Worm (Caenorhabditis elegans) whole organism, L1 larva: Measurements from ENCODE around the gene Y51H7C.1.

Experiments
- C16A3.4 ChIP-seq: fragments of 150-350 bp; optimal IDR thresholded peaks from 2 replicates; lab custom pipeline; 2014; ENCODE audit warnings: missing biosample characterization, missing genetic modification characterization
- Y116A8C.19 ChIP-seq: sonication (generic microtip); optimal IDR thresholded peaks from 2 replicates; lab custom pipeline; 2016; ENCODE audit warnings: missing compliant biosample characterization, missing genetic modification characterization, borderline replicate concordance
- alr-1 ChIP-seq: fragments of 200-800 bp; sonication (Bioruptor generic); optimal IDR thresholded peaks from 2 replicates; lab custom pipeline; 2018; ENCODE audit warnings: borderline replicate concordance, mild to moderate bottlenecking, missing genetic modification characterization, missing compliant biosample characterization
- aly-2 ChIP-seq: fragments of 150-350 bp; optimal IDR thresholded peaks from 2 replicates; lab custom pipeline; 2014; ENCODE audit warnings: missing biosample characterization, missing genetic modification characterization
- ama-1 ChIP-seq: fragments of 150-350 bp; optimal IDR thresholded peaks from 2 replicates; lab custom pipeline; 2014
- blmp-1 ChIP-seq: fragments of 150-350 bp; optimal IDR thresholded peaks from 2 replicates; lab custom pipeline; 2014; ENCODE audit warnings: missing biosample characterization, missing genetic modification characterization
- ceh-63 ChIP-seq: fragments of 200-800 bp; sonication (Bioruptor generic); optimal IDR thresholded peaks from 2 replicates; lab custom pipeline; 2018; ENCODE audit warnings: mild to moderate bottlenecking, missing genetic modification characterization, missing compliant biosample characterization
- ceh-8 ChIP-seq: fragments of 200-800 bp; sonication (Bioruptor generic); optimal IDR thresholded peaks from 2 replicates; lab custom pipeline; 2018; ENCODE audit warnings: mild to moderate bottlenecking, missing genetic modification characterization, moderate library complexity, missing compliant biosample characterization
- ceh-88 ChIP-seq: fragments of 200-800 bp; sonication (Bioruptor generic); IDR thresholded peaks from 2 replicates; pipeline ENCODE4 v1.3.6; 2022; ENCODE audit warnings: missing genetic modification characterization, missing compliant biosample characterization
- ceh-90 ChIP-seq: sonication (generic microtip); optimal IDR thresholded peaks from 2 replicates; lab custom pipeline; 2016; ENCODE audit warnings: missing genetic modification characterization, missing compliant biosample characterization
- ces-1 ChIP-seq: fragments of 150-350 bp; optimal IDR thresholded peaks from 2 replicates; lab custom pipeline; 2014; ENCODE audit warnings: missing biosample characterization, missing genetic modification reagents, missing genetic modification characterization
- dpl-1 ChIP-seq, 3 experiments: fragments of 150-350 bp in 2 of 3; sonication (generic microtip) in 1 of 3; optimal IDR thresholded peaks; 2 replicates each; lab custom pipeline; 2014 to 2017; ENCODE audit warnings: missing biosample characterization in 3 of 3, missing genetic modification characterization in 3 of 3, missing genetic modification reagents in 3 of 3
- efl-1 ChIP-seq, 4 experiments: fragments of 150-350 bp; optimal IDR thresholded peaks in 3 of 4; peaks in 1 of 4; 1 replicate in 1 of 4; 2 replicates in 3 of 4; lab custom pipeline; 2014; ENCODE audit warnings: missing biosample characterization in 2 of 4, missing genetic modification characterization in 2 of 4, missing genetic modification reagents in 2 of 4
- elt-3 ChIP-seq, 6 experiments: fragments of 150-350 bp in 1 of 6; sonication (generic microtip); optimal IDR thresholded peaks; 2 replicates each; lab custom pipeline; 2017 to 2018; ENCODE audit warnings: missing biosample characterization in 6 of 6, missing genetic modification characterization in 6 of 6, inconsistent platforms in 1 of 6
- ets-5 ChIP-seq: fragments of 200-800 bp; sonication (Bioruptor generic); IDR thresholded peaks from 2 replicates; pipeline ENCODE4 v1.3.6; 2022; ENCODE audit warnings: missing genetic modification characterization, missing compliant biosample characterization
- fkh-10 ChIP-seq: sonication (generic microtip); optimal IDR thresholded peaks from 2 replicates; lab custom pipeline; 2017; ENCODE audit warnings: missing biosample characterization, missing genetic modification reagents, missing genetic modification characterization
- fos-1 ChIP-seq: fragments of 150-350 bp; optimal IDR thresholded peaks from 2 replicates; lab custom pipeline; 2014; ENCODE audit warnings: missing biosample characterization, missing genetic modification characterization
- hlh-17 ChIP-seq: fragments of 200-800 bp; sonication (Bioruptor generic); optimal IDR thresholded peaks from 2 replicates; lab custom pipeline; 2018; ENCODE audit warnings: missing genetic modification characterization, mild to moderate bottlenecking, missing compliant biosample characterization, moderate library complexity, borderline replicate concordance
- hpl-2 ChIP-seq: fragments of 150-350 bp; optimal IDR thresholded peaks from 2 replicates; lab custom pipeline; 2014; ENCODE audit warnings: missing biosample characterization, missing genetic modification reagents, missing genetic modification characterization
- irx-1 ChIP-seq: sonication (generic microtip); optimal IDR thresholded peaks from 2 replicates; lab custom pipeline; 2016; ENCODE audit warnings: missing genetic modification characterization, missing compliant biosample characterization
- isw-1 ChIP-seq: fragments of 200-800 bp; sonication (Bioruptor generic); IDR thresholded peaks from 2 replicates; pipeline ENCODE4 v1.3.6; 2022; ENCODE audit warnings: missing genetic modification characterization, missing compliant biosample characterization
- lin-15B ChIP-seq: fragments of 150-350 bp; sonication (generic microtip); optimal IDR thresholded peaks from 3 replicates; lab custom pipeline; 2014; ENCODE audit warnings: missing biosample characterization, missing genetic modification characterization
- lin-39 ChIP-seq: fragments of 150-350 bp; optimal IDR thresholded peaks from 2 replicates; lab custom pipeline; 2014; ENCODE audit warnings: missing biosample characterization, missing genetic modification reagents, missing genetic modification characterization
- lir-3 ChIP-seq: sonication (generic microtip); optimal IDR thresholded peaks from 2 replicates; lab custom pipeline; 2016; ENCODE audit warnings: mild to moderate bottlenecking, missing genetic modification characterization, moderate library complexity, missing compliant biosample characterization; ENCODE audit not compliant: poor library complexity
- lsy-2 ChIP-seq, 2 experiments: fragments of 150-350 bp; optimal IDR thresholded peaks; 2 replicates each; lab custom pipeline; 2014; ENCODE audit warnings: missing biosample characterization in 2 of 2, missing genetic modification characterization in 2 of 2
- mab-9 ChIP-seq: fragments of 200-800 bp; sonication (Bioruptor generic); IDR thresholded peaks from 2 replicates; pipeline ENCODE4 v1.3.6; 2022; ENCODE audit warnings: missing genetic modification reagents, missing genetic modification characterization, missing compliant biosample characterization
- mep-1 ChIP-seq: fragments of 150-350 bp; optimal IDR thresholded peaks from 2 replicates; lab custom pipeline; 2014; ENCODE audit warnings: missing biosample characterization, missing genetic modification characterization
- nhr-11 ChIP-seq: fragments of 150-350 bp; optimal IDR thresholded peaks from 2 replicates; lab custom pipeline; 2014; ENCODE audit warnings: missing biosample characterization, missing genetic modification characterization
- nhr-20 ChIP-seq: sonication (generic microtip); optimal IDR thresholded peaks from 2 replicates; lab custom pipeline; 2016; ENCODE audit warnings: mild to moderate bottlenecking, missing genetic modification characterization, missing compliant biosample characterization
- nhr-90 ChIP-seq: sonication (generic microtip); optimal IDR thresholded peaks from 2 replicates; lab custom pipeline; 2016; ENCODE audit warnings: mild to moderate bottlenecking, missing genetic modification characterization, missing compliant biosample characterization; ENCODE audit not compliant: poor library complexity
- pag-3 ChIP-seq: sonication (generic microtip); optimal IDR thresholded peaks from 2 replicates; lab custom pipeline; 2017; ENCODE audit warnings: missing genetic modification characterization, mild to moderate bottlenecking, missing compliant biosample characterization, antibody characterized with exemption, borderline replicate concordance; ENCODE audit not compliant: insufficient read depth
- pax-3 ChIP-seq: fragments of 200-800 bp; sonication (Bioruptor generic); optimal IDR thresholded peaks from 2 replicates; lab custom pipeline; 2018; ENCODE audit warnings: mild to moderate bottlenecking, missing genetic modification characterization, moderate library complexity, missing compliant biosample characterization
- rnt-1 ChIP-seq: sonication (generic microtip); optimal IDR thresholded peaks from 2 replicates; lab custom pipeline; 2016; ENCODE audit warnings: mild to moderate bottlenecking, missing genetic modification characterization, moderate library complexity, missing compliant biosample characterization
- skn-1 ChIP-seq: fragments of 150-350 bp; optimal IDR thresholded peaks from 2 replicates; lab custom pipeline; 2014; ENCODE audit warnings: missing biosample characterization, missing genetic modification characterization
- snpc-4 ChIP-seq: fragments of 150-350 bp; optimal IDR thresholded peaks from 2 replicates; lab custom pipeline; 2014; ENCODE audit warnings: missing biosample characterization, missing genetic modification characterization
- snu-23 ChIP-seq: sonication (generic microtip); optimal IDR thresholded peaks from 2 replicates; lab custom pipeline; 2016; ENCODE audit warnings: missing genetic modification characterization, missing compliant biosample characterization
- sup-37 ChIP-seq: fragments of 200-800 bp; sonication (Bioruptor generic); optimal IDR thresholded peaks from 2 replicates; lab custom pipeline; 2018; ENCODE audit warnings: mild to moderate bottlenecking, missing genetic modification characterization, missing compliant biosample characterization
- swsn-7 ChIP-seq: sonication (generic microtip); optimal IDR thresholded peaks from 2 replicates; lab custom pipeline; 2016; ENCODE audit warnings: missing genetic modification characterization, missing compliant biosample characterization
- tlp-1 ChIP-seq: fragments of 150-350 bp; optimal IDR thresholded peaks from 2 replicates; lab custom pipeline; 2014; ENCODE audit warnings: missing biosample characterization, missing genetic modification characterization
- unc-130 ChIP-seq: fragments of 150-350 bp; optimal IDR thresholded peaks from 2 replicates; lab custom pipeline; 2017; ENCODE audit warnings: missing biosample characterization, missing genetic modification characterization, inconsistent platforms
- unc-30 ChIP-seq: sonication (generic microtip); optimal IDR thresholded peaks from 2 replicates; lab custom pipeline; 2017; ENCODE audit warnings: missing biosample characterization, missing genetic modification characterization
- unc-86 ChIP-seq: sonication (generic microtip); optimal IDR thresholded peaks from 2 replicates; lab custom pipeline; 2016; ENCODE audit warnings: missing genetic modification characterization, missing compliant biosample characterization
- unc-98 ChIP-seq: fragments of 200-800 bp; sonication (Bioruptor generic); IDR thresholded peaks from 2 replicates; pipeline ENCODE4 v1.3.6; 2022; ENCODE audit warnings: missing genetic modification characterization, missing compliant biosample characterization
- xbp-1 ChIP-seq: sonication (generic microtip); optimal IDR thresholded peaks from 2 replicates; lab custom pipeline; 2016; ENCODE audit warnings: missing genetic modification characterization, missing compliant biosample characterization

Y51H7C.1 gene

ce11 chrII:1437449-1438335 lies 29.8 kb upstream of the Y51H7C.1 start, which contains the start of gene nol-6 (continued):
- TF ChIP-seq pax-3 (tag; lab: Kevin White, UChicago) (no peak), mep-1 (no peak), isw-1 (GFP tag; lab: Robert Waterston, UW) (peak; percentile 39), hpl-2 (GFP tag; lab: Kevin White, UChicago) (no peak), skn-1 (peak; percentile 62), irx-1 (tag; lab: Kevin White, UChicago) (no peak), lsy-2 (tag; optimal IDR thresholded peaks at IDR 0.05; lab: Kevin White, UChicago) (peak; percentile 61 to 67), lir-3 (tag; lab: Kevin White, UChicago) (no peak), nhr-20 (tag; lab: Kevin White, UChicago) (peak; percentile 67), unc-130 (tag; lab: Kevin White, UChicago) (peak; percentile 19), ceh-88 (GFP tag; lab: Robert Waterston, UW) (no peak), unc-30 (tag; lab: Kevin White, UChicago) (no peak), tlp-1 (tag; lab: Kevin White, UChicago) (no peak), efl-1 (optimal IDR thresholded peaks at IDR 0.05; lab: Kevin White, UChicago) (peak; percentile 92 to 93), efl-1 (GFP tag; optimal IDR thresholded peaks at IDR 0.05 in 1 of 2; lab: Kevin White, UChicago) (peak; percentile 92 to 99), swsn-7 (tag; lab: Kevin White, UChicago) (peak; percentile 17), nhr-11 (tag; lab: Kevin White, UChicago) (no peak), ets-5 (GFP tag; lab: Robert Waterston, UW) (no peak), ceh-90 (tag; lab: Kevin White, UChicago) (no peak), mab-9 (no peak), snpc-4 (tag; lab: Kevin White, UChicago) (no peak), dpl-1 (GFP tag; optimal IDR thresholded peaks at IDR 0.05; lab: Kevin White, UChicago) (peak; percentile 82 to 94 (median 92)), ceh-8 (GFP tag; lab: Kevin White, UChicago) (no peak), C16A3.4 (no peak), ama-1 (no peak), fos-1 (tag; lab: Kevin White, UChicago) (no peak), hlh-17 (GFP tag; lab: Kevin White, UChicago) (no peak), lin-39 (peak; percentile 23)
- TF ChIP-seq, all 84 proteins: peak for 22

- TF ChIP-seq mep-1 = no peak
- no peak for TF ChIP-seq C16A3.4
- TF ChIP-seq fos-1 (tag; lab: Kevin White, UChicago) = no peak
- TF ChIP-seq ceh-88 (GFP tag; lab: Robert Waterston, UW) = no peak
- no peak for TF ChIP-seq isw-1 (GFP tag; lab: Robert Waterston, UW)
- TF ChIP-seq aly-2 (tag; lab: Kevin White, UChicago) = no peak
- no peak for TF ChIP-seq fkh-10 (GFP tag; lab: Kevin White, UChicago)
- no peak for TF ChIP-seq nhr-20 (tag; lab: Kevin White, UChicago)
- TF ChIP-seq unc-130 (tag; lab: Kevin White, UChicago) = no peak
- no peak for TF ChIP-seq lin-39
- TF ChIP-seq pag-3 (tag; lab: Kevin White, UChicago) = no peak
- TF ChIP-seq elt-3 (tag; optimal IDR thresholded peaks at IDR 0.05; lab: Kevin White, UChicago) = no peak
- no peak for TF ChIP-seq Y116A8C.19 (tag; lab: Kevin White, UChicago)
- TF ChIP-seq snu-23 = no peak
Measured at ce11 chrII:1438336-1438589, 29.3 kb upstream of the Y51H7C.1 start, which contains the start of gene Y51H7C.3. TSS of gene Y51H7C.3 (plus strand) at chrII:1438490.

- TF ChIP-seq efl-1 (optimal IDR thresholded peaks at IDR 0.05; lab: Kevin White, UChicago) = no peak
- peak in 1 of 2 experiments; percentile 41 for TF ChIP-seq efl-1 (GFP tag; optimal IDR thresholded peaks at IDR 0.05 in 1 of 2; lab: Kevin White, UChicago)
- TF ChIP-seq unc-98 (GFP tag; lab: Robert Waterston, UW) = no peak
Measured at ce11 chrII:1441479-1441878, 26.0 kb upstream of the Y51H7C.1 start.

- TF ChIP-seq mep-1 (no peak), unc-130 (tag; lab: Kevin White, UChicago) (no peak), rnt-1 (tag; lab: Kevin White, UChicago) (no peak), fkh-10 (GFP tag; lab: Kevin White, UChicago) (no peak), xbp-1 (no peak), pax-3 (tag; lab: Kevin White, UChicago) (no peak), alr-1 (tag; lab: Kevin White, UChicago) (no peak), unc-86 (tag; lab: Kevin White, UChicago) (no peak), lin-15B (tag; lab: Kevin White, UChicago) (no peak), snu-23 (no peak), blmp-1 (tag; lab: Kevin White, UChicago) (no peak), ceh-8 (GFP tag; lab: Kevin White, UChicago) (no peak), ces-1 (no peak), nhr-90 (no peak), ceh-63 (GFP tag; lab: Kevin White, UChicago) (no peak), sup-37 (GFP tag; lab: Kevin White, UChicago) (no peak)
Measured at ce11 chrII:1444911-1445310, 22.6 kb upstream of the Y51H7C.1 start, which contains the start of gene scl-17. TSS of gene scl-17 (plus strand) at chrII:1445211.
